Fruit fly (Drosophila melanogaster): ENCODE data around the gene CG43133.

The CG43133 gene

DNA sequence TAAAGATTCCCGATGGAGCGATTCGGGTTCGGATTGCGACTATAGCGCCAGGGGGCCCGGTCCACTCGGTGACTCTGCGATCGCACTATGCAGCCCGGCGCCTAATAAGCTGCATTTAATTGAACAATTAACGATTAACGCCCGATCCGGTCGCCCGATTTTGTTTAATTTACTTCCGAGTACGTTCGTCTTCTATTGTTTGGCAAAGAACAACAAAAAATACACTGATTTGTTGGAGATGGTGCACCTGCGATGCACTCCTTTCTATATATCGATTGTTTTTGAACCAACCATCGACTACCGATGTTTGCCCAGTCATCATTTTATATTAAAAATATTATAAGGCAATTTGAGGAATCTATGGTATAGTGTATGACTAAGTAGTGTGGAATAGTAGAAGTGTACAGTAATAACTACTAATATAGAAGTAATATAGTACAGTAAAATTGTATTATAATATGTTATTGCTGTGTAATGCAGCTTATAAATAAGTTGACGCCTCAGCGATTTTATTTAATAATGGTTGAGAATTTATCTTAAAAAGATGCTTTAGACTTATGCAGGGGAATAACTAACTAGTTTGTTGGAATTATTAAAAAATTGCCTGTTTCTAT is 28.8 kb downstream of the CG43133 start, which contains the start of gene Mvb12 (continued):
- TF ChIP-seq Fer2 (tag; optimal IDR thresholded peaks at IDR 0.05) (no peak), CG3726 (GFP tag; IDR thresholded peaks at IDR 0.05) (no peak), trh (GFP tag; optimal IDR thresholded peaks at IDR 0.05) (no peak), repo (GFP tag; optimal IDR thresholded peaks at IDR 0.05) (no peak), CG12769 (tag; optimal IDR thresholded peaks at IDR 0.05) (peak; percentile 85), GATAe (GFP tag; conservative IDR thresholded peaks at IDR 0.05) (no peak), HHEX (GFP tag; optimal IDR thresholded peaks at IDR 0.05) (no peak), onecut (GFP tag; IDR thresholded peaks at IDR 0.05) (no peak), CG10462 (GFP tag; optimal IDR thresholded peaks at IDR 0.05) (no peak), gsb-n (tag; optimal IDR thresholded peaks at IDR 0.05) (peak; percentile 24), Camta (GFP tag; optimal IDR thresholded peaks at IDR 0.05) (no peak), CG11560 (tag; IDR thresholded peaks at IDR 0.05) (no peak), bbx (GFP tag; IDR thresholded peaks at IDR 0.05; ENCODE audit: partially characterized antibody) (peak; percentile 74), prd (optimal IDR thresholded peaks at IDR 0.05) (no peak), prd (GFP tag; IDR thresholded peaks at IDR 0.05) (0 out of 3 replicates have a peak, but pooled peaks have one; percentile 13), CG16863 (GFP tag; optimal IDR thresholded peaks at IDR 0.05) (no peak), Oli (tag; optimal IDR thresholded peaks at IDR 0.05) (no peak), luna (GFP tag; optimal IDR thresholded peaks at IDR 0.05) (no peak), Med (GFP tag) (peak; percentile 76), CG3407 (GFP tag; optimal IDR thresholded peaks at IDR 0.05) (peak; percentile 39), CG1792 (GFP tag; optimal IDR thresholded peaks at IDR 0.05) (no peak), HLH4C (GFP tag; IDR thresholded peaks at IDR 0.05; ENCODE audit: partially characterized antibody) (peak; percentile 41; the same call in 2 of the 3 replicates), CG33213 (GFP tag; optimal IDR thresholded peaks at IDR 0.05) (no peak), H2.0 (GFP tag; IDR thresholded peaks at IDR 0.05) (no peak), Antp (GFP tag; optimal IDR thresholded peaks at IDR 0.05) (no peak), CG4617 (GFP tag; optimal IDR thresholded peaks at IDR 0.05; ENCODE audit: borderline replicate concordance) (no peak), CG7987 (GFP tag; optimal IDR thresholded peaks at IDR 0.05) (peak; percentile 44), Lhr (GFP tag; optimal IDR thresholded peaks at IDR 0.05) (no peak), so (GFP tag; IDR thresholded peaks at IDR 0.05) (no peak), CG4282 (GFP tag; optimal IDR thresholded peaks at IDR 0.05) (no peak), Doc2 (GFP tag; IDR thresholded peaks at IDR 0.05) (no peak), Eip74EF (GFP tag; optimal IDR thresholded peaks at IDR 0.05) (peak in 1 of 2 experiments; percentile 76)

DNA sequence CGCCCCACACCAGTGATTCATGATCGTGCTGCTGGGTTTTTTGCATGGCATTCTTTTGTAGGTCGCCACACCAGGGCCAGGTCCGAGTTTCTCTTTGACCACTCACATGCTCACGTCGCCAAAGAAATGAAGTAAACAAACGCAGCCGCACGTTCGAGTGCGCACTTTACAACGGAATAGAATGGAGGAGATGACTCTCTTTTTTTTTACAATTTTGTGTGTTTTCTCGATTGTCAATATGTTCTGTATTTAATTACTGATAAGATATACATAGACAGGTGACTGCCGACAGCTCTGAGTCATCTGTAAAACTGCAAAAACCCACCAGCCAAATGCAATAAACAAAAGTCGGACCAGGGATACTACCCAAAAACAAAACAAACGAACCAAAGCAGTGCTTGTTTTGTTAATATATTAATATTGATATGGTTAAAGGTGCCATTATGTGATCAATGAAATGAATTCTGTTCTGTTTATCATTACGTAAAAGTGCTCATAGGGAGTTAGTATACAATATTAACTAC is 29.8 kb downstream of the CG43133 start:
- TF ChIP-seq pb (GFP tag; optimal IDR thresholded peaks at IDR 0.05) (no peak), sens (GFP tag) (peak; percentile 45), nau (GFP tag; optimal IDR thresholded peaks at IDR 0.05) (no peak), cwo (GFP tag; optimal IDR thresholded peaks at IDR 0.05) (no peak), sc (optimal IDR thresholded peaks at IDR 0.05) (no peak), sc (GFP tag; optimal IDR thresholded peaks at IDR 0.05) (no peak), CG16813 (GFP tag; IDR thresholded peaks at IDR 0.05; ENCODE audit: partially characterized antibody) (0 out of 3 replicates have a peak, but pooled peaks have one; percentile 8), CG3163 (GFP tag; optimal IDR thresholded peaks at IDR 0.05) (no peak), CG9609 (GFP tag; optimal IDR thresholded peaks at IDR 0.05) (no peak), klu (GFP tag; IDR thresholded peaks at IDR 0.05) (no peak), Med (GFP tag) (peak; percentile 43), Adf1 (GFP tag; IDR thresholded peaks at IDR 0.05) (no peak), CG2199 (GFP tag; IDR thresholded peaks at IDR 0.05) (no peak), sug (tag; optimal IDR thresholded peaks at IDR 0.05) (peak; percentile 34)
